Worm (Caenorhabditis elegans) whole organism, midembryonic: ENCODE measurements around the gene Y53C12B.1.

Experiments
- T22C8.4 ChIP-seq: fragments of 200-800 bp; sonication (Bioruptor generic); IDR thresholded peaks from 2 replicates; pipeline ENCODE4 v1.3.6; 2022; ENCODE audit warnings: missing genetic modification characterization, missing compliant biosample characterization
- cog-1 ChIP-seq: sonication (generic microtip); optimal IDR thresholded peaks from 2 replicates; lab custom pipeline; 2016; ENCODE audit warnings: missing genetic modification characterization, missing compliant biosample characterization
- med-1 ChIP-seq: sonication (generic microtip); optimal IDR thresholded peaks from 2 replicates; lab custom pipeline; 2017; ENCODE audit warnings: missing genetic modification characterization, mild to moderate bottlenecking, missing compliant biosample characterization, antibody characterized with exemption, missing genetic modification reagents; ENCODE audit not compliant: insufficient read depth
- tab-1 ChIP-seq: fragments of 200-800 bp; sonication (Bioruptor generic); IDR thresholded peaks from 2 replicates; pipeline ENCODE4 v1.3.6; 2022; ENCODE audit warnings: missing genetic modification characterization, missing compliant biosample characterization
- ztf-23 ChIP-seq: fragments of 200-800 bp; sonication (Bioruptor generic); IDR thresholded peaks from 2 replicates; pipeline ENCODE4 v1.3.6; 2022; ENCODE audit warnings: missing genetic modification reagents, missing genetic modification characterization, missing compliant biosample characterization
- ztf-29 ChIP-seq: fragments of 200-800 bp; sonication (Bioruptor generic); IDR thresholded peaks from 2 replicates; pipeline ENCODE4 v1.3.6; 2022; ENCODE audit warnings: missing genetic modification reagents, missing genetic modification characterization, missing compliant biosample characterization

- TF ChIP-seq med-1 (GFP tag; lab: Kevin White, UChicago) (no peak), ztf-23 (no peak), cog-1 (no peak), T22C8.4 (no peak), ztf-29 (GFP tag; lab: Robert Waterston, UW) (no peak), tab-1 (no peak)
Measured at ce11 chrII:9782337-9782736, 36.5 kb upstream of the Y53C12B.1 start, which contains the start of gene T10B9.14.
